Comparison of ENCODE assay signal across 4 fruit fly cellular contexts in genomic region chr4:832985-833384, dm6.
A peak's percentile ranks its signal among the peaks of the same experiment; 100 is the strongest.
TF ChIP-seq lines count a peak whose summit lies in the region.

No protein-coding gene starts in this region.

- no peak for TF ChIP-seq CTCF in whole organism, embryonic (GFP tag; optimal IDR thresholded peaks at IDR 0.05; lab: Kevin White, UChicago)

TF ChIP-seq in whole organism, embryonic, 481 proteins besides CTCF, POLR2A, EP300 and RAD21:
- TF ChIP-seq ac (GFP tag; optimal IDR thresholded peaks at IDR 0.05; lab: Kevin White, UChicago) (peak; percentile 64), CG2199 (GFP tag; IDR thresholded peaks at IDR 0.05; lab: Robert Waterston, UW) (peak; percentile 40; the same call in 2 of the 3 replicates), CG13894 (tag; optimal IDR thresholded peaks at IDR 0.05; lab: Kevin White, UChicago) (no peak), Stat92E (GFP tag; optimal IDR thresholded peaks at IDR 0.05; lab: Kevin White, UChicago) (no peak), Nf-YB (GFP tag; optimal IDR thresholded peaks at IDR 0.05; lab: Kevin White, UChicago) (peak; percentile 55), sens (GFP tag; lab: Kevin White, UChicago) (peak; percentile 40)
TF ChIP-seq in whole organism, embryonic: peak in this region for 4.

TF ChIP-seq in whole organism, prepupa, 60 proteins besides CTCF, POLR2A, EP300 and RAD21:
- TF ChIP-seq CG10631 (GFP tag; optimal IDR thresholded peaks at IDR 0.05; lab: Kevin White, UChicago) (no peak), CG6163 (GFP tag; IDR thresholded peaks at IDR 0.05; lab: Robert Waterston, UW) (0 out of 3 replicates have a peak, but pooled peaks have one; percentile 13), ss (GFP tag; optimal IDR thresholded peaks at IDR 0.05; lab: Kevin White, UChicago) (peak in 1 of 2 experiments; percentile 13), dsx (GFP tag; optimal IDR thresholded peaks at IDR 0.05; lab: Kevin White, UChicago; ENCODE audit: poor library complexity, severe bottlenecking) (peak; percentile 25), Hr4 (GFP tag; optimal IDR thresholded peaks at IDR 0.05; lab: Kevin White, UChicago) (no peak), Eip78C (GFP tag; lab: Kevin White, UChicago) (peak; percentile 6), Sox102F (GFP tag; optimal IDR thresholded peaks at IDR 0.05; lab: Kevin White, UChicago) (peak; percentile 30), Lpt (GFP tag; optimal IDR thresholded peaks at IDR 0.05; lab: Kevin White, UChicago) (peak; percentile 23)

TF ChIP-seq in whole organism, pupa, 21 proteins besides CTCF, POLR2A, EP300 and RAD21:
- peak; percentile 72 for TF ChIP-seq EcR (GFP tag; optimal IDR thresholded peaks at IDR 0.05; lab: Kevin White, UChicago)
- TF ChIP-seq CG10348 (GFP tag; IDR thresholded peaks at IDR 0.05; lab: Robert Waterston, UW): no peak

TF ChIP-seq in whole organism, wandering third instar larva, 38 proteins besides CTCF, POLR2A, EP300 and RAD21:
- no peak for TF ChIP-seq N (GFP tag; optimal IDR thresholded peaks at IDR 0.05; lab: Kevin White, UChicago)
- peak; percentile 25 for TF ChIP-seq Hr83 (GFP tag; optimal IDR thresholded peaks at IDR 0.05; lab: Kevin White, UChicago; ENCODE audit: poor library complexity, severe bottlenecking)
- peak; percentile 33 for TF ChIP-seq Vsx2 (GFP tag; optimal IDR thresholded peaks at IDR 0.05; lab: Kevin White, UChicago; ENCODE audit: partially characterized antibody)
TF ChIP-seq in whole organism, wandering third instar larva: peak in this region for 2.

Comparison
In these comparisons a context has a peak if more than half of its experiments do, and no peak if none do; other contexts are left out.
1. Of the 7 proteins assayed by ChIP-seq in both whole organism, embryonic and whole organism, prepupa: peak only in whole organism, embryonic: none; only in whole organism, prepupa: Lpt and Sox102F; in both: none; in neither: 5.